Worm (Caenorhabditis elegans) whole organism, late embryonic: ENCODE measurements around the gene F22F7.7.
A peak's percentile ranks its signal among the peaks of the same experiment; 100 is the strongest.

Source experiments
- C38D4.7 ChIP-seq: fragments of 200-800 bp; sonication (Bioruptor generic); optimal IDR thresholded peaks from 2 replicates; lab custom pipeline; 2018; ENCODE audit warnings: mild to moderate bottlenecking, missing genetic modification characterization, moderate library complexity, missing compliant biosample characterization
- K02D7.2 ChIP-seq: sonication (generic microtip); optimal IDR thresholded peaks from 2 replicates; lab custom pipeline; 2017; ENCODE audit warnings: mild to moderate bottlenecking, missing genetic modification characterization, missing compliant biosample characterization
- K09A11.1 ChIP-seq: sonication (generic microtip); optimal IDR thresholded peaks from 2 replicates; lab custom pipeline; 2017; ENCODE audit warnings: antibody characterized with exemption, mild to moderate bottlenecking, missing genetic modification characterization, missing compliant biosample characterization; ENCODE audit not compliant: insufficient read depth
- Y22D7AL.16 ChIP-seq: sonication (generic microtip); optimal IDR thresholded peaks from 2 replicates; lab custom pipeline; 2016; ENCODE audit warnings: missing genetic modification characterization, missing compliant biosample characterization
- ama-1 ChIP-seq: fragments of 150-350 bp; optimal IDR thresholded peaks from 2 replicates; lab custom pipeline; 2014
- ceh-14 ChIP-seq: sonication (generic microtip); optimal IDR thresholded peaks from 2 replicates; lab custom pipeline; 2016; ENCODE audit warnings: missing genotype, missing genetic modification characterization, missing compliant biosample characterization
- ceh-18 ChIP-seq: sonication (generic microtip); optimal IDR thresholded peaks from 2 replicates; lab custom pipeline; 2016; ENCODE audit warnings: missing genetic modification characterization, missing compliant biosample characterization
- ceh-19 ChIP-seq: fragments of 200-800 bp; sonication (Bioruptor generic); optimal IDR thresholded peaks from 2 replicates; lab custom pipeline; 2018; ENCODE audit warnings: mild to moderate bottlenecking, missing genetic modification characterization, missing compliant biosample characterization
- ceh-24 ChIP-seq: sonication (generic microtip); optimal IDR thresholded peaks from 2 replicates; lab custom pipeline; 2016; ENCODE audit warnings: mild to moderate bottlenecking, missing genetic modification characterization, missing compliant biosample characterization
- ceh-30 ChIP-seq: fragments of 150-350 bp; optimal IDR thresholded peaks from 2 replicates; lab custom pipeline; 2014; ENCODE audit warnings: missing biosample characterization, missing genetic modification characterization
- ceh-31 ChIP-seq: sonication (generic microtip); optimal IDR thresholded peaks from 2 replicates; lab custom pipeline; 2016; ENCODE audit warnings: missing genetic modification characterization, missing compliant biosample characterization
- ceh-48 ChIP-seq: sonication (generic microtip); optimal IDR thresholded peaks from 2 replicates; lab custom pipeline; 2016; ENCODE audit warnings: missing genetic modification characterization, inconsistent platforms, missing compliant biosample characterization
- dmd-4 ChIP-seq: sonication (generic microtip); optimal IDR thresholded peaks from 2 replicates; lab custom pipeline; 2016; ENCODE audit warnings: borderline replicate concordance, missing genetic modification characterization, missing compliant biosample characterization
- elt-4 ChIP-seq: sonication (generic microtip); optimal IDR thresholded peaks from 2 replicates; lab custom pipeline; 2016; ENCODE audit warnings: missing genetic modification characterization, missing compliant biosample characterization
- eyg-1 ChIP-seq: sonication (generic microtip); optimal IDR thresholded peaks from 2 replicates; lab custom pipeline; 2016; ENCODE audit warnings: missing genotype, missing genetic modification characterization, missing compliant biosample characterization
- fkh-10 ChIP-seq: fragments of 150-350 bp; optimal IDR thresholded peaks from 2 replicates; lab custom pipeline; 2014; ENCODE audit warnings: missing biosample characterization, missing genetic modification reagents, missing genetic modification characterization
- fkh-6 ChIP-seq: sonication (generic microtip); optimal IDR thresholded peaks from 2 replicates; lab custom pipeline; 2016; ENCODE audit warnings: missing genetic modification characterization, missing compliant biosample characterization
- hlh-13 ChIP-seq: fragments of 200-800 bp; sonication (Bioruptor generic); optimal IDR thresholded peaks from 2 replicates; lab custom pipeline; 2018; ENCODE audit warnings: mild to moderate bottlenecking, missing genetic modification characterization, missing compliant biosample characterization
- hlh-15 ChIP-seq: sonication (generic microtip); optimal IDR thresholded peaks from 2 replicates; lab custom pipeline; 2016; ENCODE audit warnings: missing genetic modification characterization, missing compliant biosample characterization
- hlh-30 ChIP-seq: sonication (generic microtip); optimal IDR thresholded peaks from 2 replicates; lab custom pipeline; 2017; ENCODE audit warnings: antibody characterized with exemption, missing genetic modification characterization, missing compliant biosample characterization; ENCODE audit not compliant: insufficient read depth
- hlh-6 ChIP-seq: sonication (generic microtip); optimal IDR thresholded peaks from 2 replicates; lab custom pipeline; 2016; ENCODE audit warnings: missing genotype, missing genetic modification characterization, missing compliant biosample characterization
- hlh-8 ChIP-seq: sonication (generic microtip); optimal IDR thresholded peaks from 2 replicates; lab custom pipeline; 2016; ENCODE audit warnings: missing genotype, missing genetic modification characterization, missing compliant biosample characterization
- lim-6 ChIP-seq: sonication (generic microtip); optimal IDR thresholded peaks from 2 replicates; lab custom pipeline; 2016; ENCODE audit warnings: missing genetic modification characterization, missing compliant biosample characterization
- lin-11 ChIP-seq: fragments of 200-800 bp; sonication (Bioruptor generic); optimal IDR thresholded peaks from 2 replicates; lab custom pipeline; 2018; ENCODE audit warnings: mild to moderate bottlenecking, missing genetic modification characterization, missing compliant biosample characterization
- nfya-1 ChIP-seq: sonication (generic microtip); optimal IDR thresholded peaks from 2 replicates; lab custom pipeline; 2017; ENCODE audit warnings: missing genetic modification characterization, mild to moderate bottlenecking, missing compliant biosample characterization, antibody characterized with exemption, moderate library complexity
- nhr-232 ChIP-seq: sonication (generic microtip); optimal IDR thresholded peaks from 2 replicates; lab custom pipeline; 2016; ENCODE audit warnings: missing genetic modification characterization, missing compliant biosample characterization
- npax-4 ChIP-seq: sonication (generic microtip); optimal IDR thresholded peaks from 2 replicates; lab custom pipeline; 2016; ENCODE audit warnings: missing genetic modification characterization, missing compliant biosample characterization
- pag-3 ChIP-seq: sonication (generic microtip); optimal IDR thresholded peaks from 2 replicates; lab custom pipeline; 2016; ENCODE audit warnings: missing compliant biosample characterization, missing genetic modification characterization, borderline replicate concordance
- pax-1 ChIP-seq: fragments of 150-350 bp; optimal IDR thresholded peaks from 2 replicates; lab custom pipeline; 2014; ENCODE audit warnings: missing biosample characterization, missing genetic modification characterization
- pha-4 ChIP-seq: fragments of 150-350 bp; optimal IDR thresholded peaks from 2 replicates; lab custom pipeline; 2018; ENCODE audit warnings: missing biosample characterization, missing genetic modification reagents, missing genetic modification characterization
- pqm-1 ChIP-seq: sonication (generic microtip); optimal IDR thresholded peaks from 2 replicates; lab custom pipeline; 2016; ENCODE audit warnings: missing genetic modification characterization, missing compliant biosample characterization
- ref-2 ChIP-seq: sonication (generic microtip); optimal IDR thresholded peaks from 2 replicates; lab custom pipeline; 2016; ENCODE audit warnings: missing genetic modification characterization, missing compliant biosample characterization
- rnt-1 ChIP-seq: sonication (generic microtip); optimal IDR thresholded peaks from 2 replicates; lab custom pipeline; 2016; ENCODE audit warnings: missing genetic modification characterization, missing compliant biosample characterization
- tbx-2 ChIP-seq: sonication (generic microtip); optimal IDR thresholded peaks from 2 replicates; lab custom pipeline; 2016; ENCODE audit warnings: missing genetic modification characterization, missing compliant biosample characterization
- tbx-7 ChIP-seq: sonication (generic microtip); optimal IDR thresholded peaks from 2 replicates; lab custom pipeline; 2016; ENCODE audit warnings: missing genotype, missing genetic modification characterization, missing compliant biosample characterization
- unc-42 ChIP-seq: sonication (generic microtip); optimal IDR thresholded peaks from 2 replicates; lab custom pipeline; 2016; ENCODE audit warnings: missing genotype, missing genetic modification characterization, missing compliant biosample characterization
- unc-55 ChIP-seq: sonication (generic microtip); optimal IDR thresholded peaks from 2 replicates; lab custom pipeline; 2017; ENCODE audit warnings: missing biosample characterization, missing genetic modification reagents, missing genetic modification characterization
- zip-5 ChIP-seq: sonication (generic microtip); optimal IDR thresholded peaks from 2 replicates; lab custom pipeline; 2016; ENCODE audit warnings: missing genetic modification characterization, missing compliant biosample characterization
- ztf-16 ChIP-seq: sonication (generic microtip); optimal IDR thresholded peaks from 2 replicates; lab custom pipeline; 2017; ENCODE audit warnings: missing genetic modification characterization, missing compliant biosample characterization

Gene F22F7.7

DNA sequence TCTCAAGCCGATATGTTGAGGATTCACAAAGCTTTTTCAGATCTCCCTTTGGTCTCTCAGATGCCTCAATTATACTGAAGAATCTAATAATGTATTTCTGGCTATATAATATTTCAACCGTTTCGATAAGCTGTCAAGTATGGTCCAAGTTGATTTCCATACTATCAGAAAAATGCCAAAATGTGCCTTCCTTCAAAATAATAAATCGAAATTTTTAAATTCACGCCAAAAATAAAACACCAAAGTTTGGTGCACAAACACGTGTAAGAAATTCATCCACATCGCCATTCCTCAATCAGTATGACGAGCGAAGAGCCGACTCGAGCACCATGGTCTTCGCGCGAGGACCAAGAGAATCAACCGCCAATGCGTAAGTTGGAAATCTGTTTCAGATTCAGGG, 20.3 kb downstream of the F22F7.7 start, which contains the start of gene F22F7.11:
F22F7.11 (plus strand) TSS at position 301 of the 400 bp plus-strand sequence.
- TF ChIP-seq tbx-2 (tag; lab: Kevin White, UChicago): no peak
- TF ChIP-seq nhr-232 (tag; lab: Kevin White, UChicago): no peak
- TF ChIP-seq ztf-16: no peak
- TF ChIP-seq pqm-1 (tag; lab: Kevin White, UChicago): no peak
- no peak for TF ChIP-seq zip-5 (tag; lab: Kevin White, UChicago)
- no peak for TF ChIP-seq ceh-19
- no peak for TF ChIP-seq Y22D7AL.16 (tag; lab: Kevin White, UChicago)
- TF ChIP-seq rnt-1 (tag; lab: Kevin White, UChicago): no peak
- no peak for TF ChIP-seq fkh-6 (tag; lab: Kevin White, UChicago)
- no peak for TF ChIP-seq K09A11.1 (tag; lab: Kevin White, UChicago)
- TF ChIP-seq, all 69 proteins: peak for 0

DNA sequence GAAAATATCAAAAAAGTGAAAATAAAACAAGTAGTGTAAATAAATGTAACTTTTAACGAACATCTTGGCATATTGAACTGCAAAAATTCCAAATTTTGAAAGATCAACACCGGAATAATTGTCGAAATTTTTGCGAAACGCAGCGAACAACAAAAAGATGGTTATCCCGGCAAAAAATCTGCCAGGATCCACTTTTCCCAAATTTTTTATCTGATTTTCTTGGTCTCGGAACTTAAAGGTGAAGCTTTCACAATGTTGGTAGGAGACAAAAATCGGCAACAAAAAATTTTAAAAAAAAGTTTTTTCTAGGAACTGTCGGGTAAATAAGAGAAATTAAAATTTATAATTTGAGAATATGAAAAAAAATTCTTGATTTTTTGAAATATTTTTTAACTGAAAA, 21.3 kb downstream of the F22F7.7 start, which contains the start of gene bgnt-1.2:
bgnt-1.2 (minus strand) TSS at position 101 of the 400 bp plus-strand sequence.
- TF ChIP-seq elt-4 (tag; lab: Kevin White, UChicago) (no peak), tbx-7 (no peak), ref-2 (tag; lab: Kevin White, UChicago) (no peak)

DNA sequence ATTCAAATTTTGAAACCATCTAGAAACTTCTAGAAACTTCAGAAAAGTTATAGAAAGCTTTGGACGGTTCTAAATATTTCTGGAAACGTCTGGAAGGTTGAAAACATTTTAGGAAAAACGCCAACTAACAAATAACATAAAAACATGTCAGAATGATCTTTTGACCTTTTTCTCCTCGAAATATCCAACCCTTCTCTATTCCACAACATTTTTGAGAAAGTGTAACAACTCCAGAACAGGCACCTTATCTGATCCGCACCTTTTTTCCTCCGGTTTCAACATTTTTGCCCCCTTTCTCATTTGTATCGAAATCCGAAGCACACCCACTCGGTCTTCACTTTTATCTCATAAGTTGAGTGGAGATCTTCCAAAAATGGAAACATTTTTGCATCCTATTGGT, 29.5 kb downstream of the F22F7.7 start, which contains the start of gene F22F7.3:
F22F7.3 (plus strand) TSS at position 301 of the 400 bp plus-strand sequence.
- TF ChIP-seq lin-11 (tag; lab: Kevin White, UChicago): no peak
- TF ChIP-seq C38D4.7 (GFP tag; lab: Kevin White, UChicago): no peak
- TF ChIP-seq eyg-1 (tag; lab: Kevin White, UChicago): no peak
- TF ChIP-seq ceh-14 (tag; lab: Kevin White, UChicago): no peak
- no peak for TF ChIP-seq hlh-6
- TF ChIP-seq ceh-31 (tag; lab: Kevin White, UChicago): no peak
- no peak for TF ChIP-seq pha-4 (tag; lab: Kevin White, UChicago)
- no peak for TF ChIP-seq fkh-10 (GFP tag; lab: Kevin White, UChicago)
- no peak for TF ChIP-seq tbx-7
- TF ChIP-seq K02D7.2 (tag; lab: Kevin White, UChicago): no peak

DNA sequence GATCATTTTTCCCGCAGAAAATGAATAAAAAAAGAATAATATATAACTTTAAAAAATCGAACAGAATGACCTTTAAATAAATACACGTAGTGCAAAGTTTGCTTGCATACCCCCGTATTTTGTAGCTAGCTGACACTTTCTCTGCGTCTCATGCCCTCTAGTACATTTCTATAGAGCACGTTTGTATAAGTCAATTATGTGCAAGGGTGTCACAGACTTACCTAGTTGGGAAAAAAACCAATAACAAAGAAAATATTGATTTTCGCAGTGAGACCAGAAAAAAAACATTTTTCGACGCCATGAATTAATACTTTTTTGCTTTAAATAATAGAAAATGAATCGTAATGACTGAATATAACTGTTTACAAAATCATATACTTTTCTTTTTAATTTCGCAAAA, 30.5 kb downstream of the F22F7.7 start, which contains the start of gene ckb-4:
ckb-4 (minus strand) TSS at position 140 of the 400 bp plus-strand sequence.
- no peak for TF ChIP-seq hlh-8 (tag; lab: Kevin White, UChicago)
- TF ChIP-seq ama-1: no peak
- TF ChIP-seq ref-2 (tag; lab: Kevin White, UChicago): no peak
- TF ChIP-seq hlh-30: no peak
- peak; percentile 82 for TF ChIP-seq unc-42
- TF ChIP-seq nhr-232 (tag; lab: Kevin White, UChicago): no peak
- TF ChIP-seq ceh-30 (tag; lab: Kevin White, UChicago): no peak
- TF ChIP-seq nfya-1 (tag; lab: Kevin White, UChicago): peak; percentile 11
- no peak for TF ChIP-seq lin-11 (tag; lab: Kevin White, UChicago)
- peak; percentile 19 for TF ChIP-seq ceh-31 (tag; lab: Kevin White, UChicago)
- TF ChIP-seq zip-5 (tag; lab: Kevin White, UChicago): no peak
- no peak for TF ChIP-seq lim-6 (tag; lab: Kevin White, UChicago)
- no peak for TF ChIP-seq npax-4
- no peak for TF ChIP-seq pag-3
- TF ChIP-seq hlh-13: no peak
- TF ChIP-seq ceh-48: peak; percentile 62
- no peak for TF ChIP-seq fkh-10 (GFP tag; lab: Kevin White, UChicago)

DNA sequence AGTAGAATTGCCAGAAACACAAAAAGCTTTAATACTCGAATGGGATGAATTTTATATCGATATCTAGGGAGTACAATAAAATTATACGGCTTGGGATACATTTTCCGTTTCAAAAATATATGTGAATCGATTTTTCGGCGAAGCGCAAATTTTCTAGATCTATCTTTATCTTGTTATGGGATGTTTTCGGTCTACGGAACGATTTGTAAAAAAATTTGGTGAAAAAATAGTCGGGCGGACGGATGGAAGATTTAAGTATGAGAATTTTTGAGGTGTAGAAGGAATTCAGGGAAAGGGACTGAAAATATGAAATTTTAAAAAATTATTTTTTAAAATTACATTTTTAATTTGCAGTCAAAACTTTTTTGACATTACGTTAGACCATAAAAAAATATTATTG, 33.9 kb downstream of the F22F7.7 start, which contains the start of gene F22F7.4:
F22F7.4 (minus strand) TSS at position 101 of the 400 bp plus-strand sequence.
- TF ChIP-seq rnt-1 (tag; lab: Kevin White, UChicago) (no peak), ceh-24 (no peak), hlh-15 (tag; lab: Kevin White, UChicago) (no peak), ceh-18 (tag; lab: Kevin White, UChicago) (no peak), pax-1 (no peak), dmd-4 (tag; lab: Kevin White, UChicago) (no peak), eyg-1 (tag; lab: Kevin White, UChicago) (no peak), ceh-48 (no peak), unc-55 (GFP tag; lab: Kevin White, UChicago) (no peak), tbx-7 (no peak), tbx-2 (tag; lab: Kevin White, UChicago) (no peak), C38D4.7 (GFP tag; lab: Kevin White, UChicago) (no peak)
